Worm (Caenorhabditis elegans): ENCODE measurements around the gene W02B12.11.
A peak's percentile ranks its signal among the peaks of the same experiment; 100 is the strongest.
"Not testable (repeated sequence)": the region's sequence is repeated elsewhere in the genome, so short reads cannot be mapped to it uniquely, and the experiment has no call there.

Gene W02B12.11

DNA sequence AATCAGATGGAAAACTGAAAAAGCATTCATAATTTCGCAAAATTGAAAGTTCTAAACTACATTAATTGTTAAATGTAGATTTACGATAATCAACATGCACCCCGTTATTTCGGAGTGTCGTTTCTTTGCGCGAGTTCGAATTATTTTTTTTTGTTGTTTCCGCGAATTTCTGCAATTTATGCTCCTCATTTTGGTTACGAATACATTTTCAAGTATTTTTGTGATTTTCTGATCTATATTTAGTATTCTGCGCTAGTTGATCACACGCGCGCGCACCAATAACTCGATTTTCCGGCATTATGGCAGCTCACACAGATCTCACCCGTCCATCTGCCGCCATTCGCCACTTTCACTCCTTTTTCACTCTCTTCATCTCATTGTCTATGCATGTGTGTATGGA, 33.4 kb upstream of the W02B12.11 start, which contains the start of gene VW02B12L.2 (continued):
- no peak for TF ChIP-seq bed-1 (GFP tag; IDR thresholded peaks at IDR 0.05)
- TF ChIP-seq F39B2.1 (GFP tag; IDR thresholded peaks at IDR 0.05): no peak
- no peak for TF ChIP-seq hlh-26 (GFP tag; conservative IDR thresholded peaks at IDR 0.05)
- no peak for TF ChIP-seq ets-4 (GFP tag; optimal IDR thresholded peaks at IDR 0.05)
- TF ChIP-seq lin-54 (GFP tag; optimal IDR thresholded peaks at IDR 0.05): no peak
- no peak for TF ChIP-seq mes-4 (tag; optimal IDR thresholded peaks at IDR 0.05)
- TF ChIP-seq T26A5.8 (tag; optimal IDR thresholded peaks at IDR 0.05): no peak
- no peak for TF ChIP-seq ztf-6 (GFP tag; IDR thresholded peaks at IDR 0.05)
- no peak for TF ChIP-seq fkh-3 (tag; optimal IDR thresholded peaks at IDR 0.05)
- peak; percentile 38 for TF ChIP-seq dpl-1 (GFP tag; optimal IDR thresholded peaks at IDR 0.05)
- peak; percentile 16; the same call in 1 of the 2 replicates for TF ChIP-seq ceh-91 (GFP tag; IDR thresholded peaks at IDR 0.05)
- no peak for TF ChIP-seq rec-8 (tag; optimal IDR thresholded peaks at IDR 0.05)
- no peak for TF ChIP-seq lin-26 (GFP tag; IDR thresholded peaks at IDR 0.05)

DNA sequence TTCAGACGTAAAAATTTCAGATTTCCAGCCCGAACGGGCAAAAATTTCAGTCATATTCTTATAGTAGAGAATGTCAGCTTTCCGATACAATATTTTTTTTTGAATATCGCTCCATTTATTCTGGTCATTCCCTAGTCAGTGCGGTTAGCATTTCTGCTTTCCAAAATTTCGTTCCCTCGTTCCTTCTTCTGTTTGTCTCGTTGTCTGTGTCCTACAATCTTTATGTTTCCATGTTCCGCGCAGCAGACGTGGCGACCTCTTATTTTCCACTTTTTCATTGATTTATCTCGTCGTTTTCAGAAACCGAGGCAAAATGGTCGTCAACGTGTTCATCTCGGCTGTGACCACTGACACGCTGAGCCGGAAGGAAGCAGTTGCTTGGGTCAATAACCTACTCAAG, 31.2 kb upstream of the W02B12.11 start, which contains the start of gene ebp-2:
Gene ebp-2 (plus strand): TSS at position 301 of the 400 bp plus-strand sequence.
- not testable (repeated sequence) for TF ChIP-seq lag-1 (GFP tag; IDR thresholded peaks at IDR 0.05); B0336.3 (GFP tag; IDR thresholded peaks at IDR 0.05); mes-4 (tag; optimal IDR thresholded peaks at IDR 0.05)

DNA sequence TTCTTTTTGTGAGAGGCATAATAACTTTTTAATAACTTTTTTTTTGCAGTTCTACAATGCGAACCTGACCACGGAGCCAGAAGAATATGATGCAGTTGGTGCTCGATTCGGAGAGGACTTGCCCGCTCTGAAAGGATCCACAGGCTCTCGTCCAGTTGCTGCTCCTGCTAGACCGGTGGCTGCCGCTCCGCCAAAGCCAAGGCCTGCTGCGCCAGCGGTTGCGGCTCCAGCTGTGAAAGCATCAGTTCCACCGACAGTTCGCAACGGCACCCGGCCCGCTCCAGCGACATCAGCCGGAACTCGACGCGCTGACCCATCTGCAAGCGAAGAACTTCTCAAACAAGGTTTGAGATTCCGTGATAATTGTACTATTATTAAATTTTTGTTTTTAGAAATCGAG, 30.5 kb upstream of the W02B12.11 start:
- peak; percentile 92 for TF ChIP-seq zfh-2 (GFP tag; conservative IDR thresholded peaks at IDR 0.05)
- TF ChIP-seq egrh-3 (GFP tag; IDR thresholded peaks at IDR 0.05): peak; percentile 93
- TF ChIP-seq lag-1 (GFP tag; IDR thresholded peaks at IDR 0.05): 0 out of 2 replicates have a peak, but pooled peaks have one; percentile 32
- no peak for TF ChIP-seq attf-6 (GFP tag; IDR thresholded peaks at IDR 0.05)

DNA sequence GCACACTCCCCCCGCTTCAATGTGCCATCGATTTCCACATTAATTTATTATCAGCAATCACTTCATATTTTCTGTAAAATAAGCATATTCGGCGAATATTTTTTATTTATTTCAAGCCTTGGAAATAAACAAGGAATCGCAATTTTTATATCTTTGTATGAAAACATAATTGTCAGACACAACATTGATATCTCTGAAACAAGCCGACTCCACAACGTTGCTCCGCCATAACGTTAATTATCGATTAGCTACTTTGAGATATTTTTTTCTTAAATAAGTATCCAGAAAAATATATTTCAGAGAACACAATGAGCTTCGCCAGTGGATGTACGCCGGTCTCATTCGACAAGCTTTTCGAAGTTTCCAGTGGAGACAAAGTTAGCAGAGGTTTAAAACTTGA, 29.8 kb upstream of the W02B12.11 start, which contains the start of gene adbp-1:
Gene adbp-1 (plus strand): TSS at position 301 of the 400 bp plus-strand sequence.
- TF ChIP-seq madf-6 (GFP tag; IDR thresholded peaks at IDR 0.05): 0 out of 2 replicates have a peak, but pooled peaks have one; percentile 39
- TF ChIP-seq nfya-2 (GFP tag; IDR thresholded peaks at IDR 0.05): no peak
- TF ChIP-seq Y53F4B.3 (GFP tag; IDR thresholded peaks at IDR 0.05): no peak

DNA sequence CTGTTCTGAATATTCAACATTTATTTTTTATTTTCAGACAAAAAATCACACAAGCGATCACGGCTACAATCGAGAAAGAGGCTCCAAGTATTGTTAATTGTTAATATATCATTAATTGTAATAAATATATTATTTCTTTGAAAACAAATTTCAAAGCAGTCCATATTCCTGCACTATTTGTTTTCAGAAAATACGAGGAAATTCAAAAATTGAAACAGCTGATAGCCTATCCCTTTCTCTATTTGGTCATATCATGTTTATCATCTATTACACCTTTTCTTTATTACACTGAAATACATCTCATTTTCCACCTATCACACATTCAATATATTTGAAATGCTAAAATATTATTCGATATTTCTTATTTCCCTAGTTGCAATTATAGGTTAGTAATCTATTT, 28.7 kb upstream of the W02B12.11 start, which contains the start of gene W02B12.13:
Gene W02B12.13 (plus strand): TSS at position 301 of the 400 bp plus-strand sequence.
- TF ChIP-seq madf-8 (GFP tag; conservative IDR thresholded peaks at IDR 0.05) (no peak), egl-44 (GFP tag; IDR thresholded peaks at IDR 0.05) (no peak), nhr-120 (GFP tag; IDR thresholded peaks at IDR 0.05) (no peak), xnd-1 (tag; optimal IDR thresholded peaks at IDR 0.05) (no peak), efl-1 (GFP tag; optimal IDR thresholded peaks at IDR 0.05) (no peak), nhr-27 (tag; optimal IDR thresholded peaks at IDR 0.05) (no peak), ama-1 (optimal IDR thresholded peaks at IDR 0.05) (no peak), ama-1 (GFP tag; optimal IDR thresholded peaks at IDR 0.05) (no peak), C06A6.2 (GFP tag; conservative IDR thresholded peaks at IDR 0.05) (no peak), ztf-6 (GFP tag; IDR thresholded peaks at IDR 0.05) (no peak), akir-1 (GFP tag; optimal IDR thresholded peaks at IDR 0.05) (no peak), ets-4 (GFP tag; optimal IDR thresholded peaks at IDR 0.05) (no peak), hsf-1 (GFP tag; IDR thresholded peaks at IDR 0.05) (no peak), tbp1 (GFP tag; optimal IDR thresholded peaks at IDR 0.05) (no peak)
